Worm (Caenorhabditis elegans) whole organism, dauer: ENCODE results near the gene nhr-107.

ENCODE experiments used
- unc-62 ChIP-seq: sonication (generic microtip); optimal IDR thresholded peaks from 2 replicates; lab custom pipeline; 2017; ENCODE audit warnings: missing biosample characterization, missing genetic modification reagents, missing genetic modification characterization

nhr-107 gene

ce11 chrV:6991771-6992170, 5.1 kb downstream of the nhr-107 start, which contains the start of gene nhr-162:
TSS of gene nhr-162 (minus strand) at chrV:6991871.
- no peak for TF ChIP-seq unc-62

- no peak for TF ChIP-seq unc-62
Measured at ce11 chrV:6989626-6990138, 7.2 kb downstream of the nhr-107 start, which contains the start of gene nhr-140. TSS of gene nhr-140 (minus strand) at chrV:6989676.

- TF ChIP-seq unc-62: no peak
Measured at ce11 chrV:6987673-6988072, 9.2 kb downstream of the nhr-107 start, which contains the start of gene nhr-139. TSS of gene nhr-139 (minus strand) at chrV:6987773.

ce11 chrV:6985943-6986342, 10.9 kb downstream of the nhr-107 start, which contains the start of gene nhr-163:
TSS of gene nhr-163 (minus strand) at chrV:6986043.
- TF ChIP-seq unc-62: no peak

- no peak for TF ChIP-seq unc-62
Measured at ce11 chrV:6982813-6983212, 14.1 kb downstream of the nhr-107 start, which contains the start of gene nhr-161. TSS of gene nhr-161 (minus strand) at chrV:6982913.

- no peak for TF ChIP-seq unc-62
Measured at ce11 chrV:6979019-6979418, 17.9 kb downstream of the nhr-107 start, which contains the start of gene sre-12. TSS of gene sre-12 (minus strand) at chrV:6979119.

- no peak for TF ChIP-seq unc-62
Measured at ce11 chrV:6976047-6976446, 20.8 kb downstream of the nhr-107 start, which contains the start of gene srx-16. TSS of gene srx-16 (plus strand) at chrV:6976347.

ce11 chrV:6971567-6971966, 25.3 kb downstream of the nhr-107 start, which contains the start of gene srx-59:
TSS of gene srx-59 (plus strand) at chrV:6971867.
- TF ChIP-seq unc-62: no peak

- no peak for TF ChIP-seq unc-62
Measured at ce11 chrV:6969950-6970532, 26.9 kb downstream of the nhr-107 start, which contains the start of gene ptr-15. TSS of gene ptr-15 (minus strand) at chrV:6970000.

ce11 chrV:6956237-6956636, 40.7 kb downstream of the nhr-107 start, which contains the start of gene mec-1:
TSS of gene mec-1 (plus strand) at chrV:6956537.
- TF ChIP-seq unc-62: no peak

ce11 chrV:6953797-6954196, 43.1 kb downstream of the nhr-107 start, which contains the start of gene srg-31:
TSS of gene srg-31 (minus strand) at chrV:6953897.
- TF ChIP-seq unc-62: no peak

- TF ChIP-seq unc-62: no peak
Measured at ce11 chrV:6951306-6951705, 45.6 kb downstream of the nhr-107 start, which contains the start of gene T07H8.11. TSS of gene T07H8.11 (minus strand) at chrV:6951406.

ce11 chrV:6949770-6950169, 47.1 kb downstream of the nhr-107 start, which contains the start of gene Y57E12B.11:
TSS of gene Y57E12B.11 (minus strand) at chrV:6949870.
- no peak for TF ChIP-seq unc-62

ce11 chrV:6948225-6948624, 48.7 kb downstream of the nhr-107 start, which contains the start of gene Y57E12B.1:
TSS of gene Y57E12B.1 (plus strand) at chrV:6948525.
- no peak for TF ChIP-seq unc-62

ce11 chrV:6947442-6947841, 49.4 kb downstream of the nhr-107 start, which contains the start of gene Y57E12B.4:
TSS of gene Y57E12B.4 (minus strand) at chrV:6947542.
- no peak for TF ChIP-seq unc-62
